Fruit fly (Drosophila melanogaster) whole organism, pupa: ENCODE results near the gene CG33337.

Experiments used
- CG12605 ChIP-seq: fragments of 200-800 bp; sonication (Bioruptor generic); IDR thresholded peaks from 2 replicates; pipeline ENCODE4 v1.3.6; 2022; ENCODE audit warnings: missing biosample characterization, missing genetic modification characterization
- CG15710 ChIP-seq: fragments of 200-800 bp; sonication (Bioruptor generic); optimal IDR thresholded peaks from 2 replicates; lab custom pipeline; 2018; ENCODE audit warnings: missing biosample characterization, mild to moderate bottlenecking, missing genetic modification characterization, moderate library complexity
- CG34367 ChIP-seq: fragments of 200-800 bp; sonication (Bioruptor generic); optimal IDR thresholded peaks from 2 replicates; lab custom pipeline; 2018; ENCODE audit warnings: missing biosample characterization, mild to moderate bottlenecking, missing genetic modification characterization
- CG4496 ChIP-seq: fragments of 200-800 bp; sonication (Bioruptor generic); IDR thresholded peaks from 3 replicates; pipeline ENCODE4 v1.3.6; 2022; ENCODE audit warnings: missing biosample characterization, missing genetic modification characterization
- CG8301 ChIP-seq: fragments of 200-800 bp; sonication (Bioruptor generic); optimal IDR thresholded peaks from 2 replicates; lab custom pipeline; 2018; ENCODE audit warnings: missing biosample characterization, mild to moderate bottlenecking, missing genetic modification characterization
- D1 ChIP-seq: fragments of 200-800 bp; sonication (Bioruptor generic); optimal IDR thresholded peaks from 2 replicates; lab custom pipeline; 2018; ENCODE audit warnings: missing biosample characterization, mild to moderate bottlenecking, missing genetic modification characterization, moderate library complexity
- EcR ChIP-seq: fragments of 200-800 bp; sonication (Bioruptor generic); optimal IDR thresholded peaks from 3 replicates; lab custom pipeline; 2019; ENCODE audit warnings: missing biosample characterization, missing genetic modification characterization, mild to moderate bottlenecking, moderate library complexity, missing genetic modification reagents
- Pif1A ChIP-seq: fragments of 200-800 bp; sonication (Bioruptor generic); optimal IDR thresholded peaks from 3 replicates; lab custom pipeline; 2016; ENCODE audit warnings: missing biosample characterization, missing genetic modification characterization
- Pif1B ChIP-seq: fragments of 200-800 bp; sonication (Bioruptor generic); optimal IDR thresholded peaks from 3 replicates; lab custom pipeline; 2016; ENCODE audit warnings: missing biosample characterization, missing genetic modification characterization
- Snoo ChIP-seq: fragments of 200-800 bp; sonication (Bioruptor generic); optimal IDR thresholded peaks from 3 replicates; lab custom pipeline; 2017; ENCODE audit warnings: missing biosample characterization, mild to moderate bottlenecking, missing genetic modification characterization, inconsistent platforms
- fd96Ca ChIP-seq: fragments of 200-800 bp; sonication (Bioruptor generic); IDR thresholded peaks from 3 replicates; pipeline ENCODE4 v1.3.6; 2022; ENCODE audit warnings: missing biosample characterization, missing genetic modification characterization
- gl ChIP-seq: fragments of 200-800 bp; sonication (Bioruptor generic); optimal IDR thresholded peaks from 2 replicates; lab custom pipeline; 2018; ENCODE audit warnings: missing biosample characterization, mild to moderate bottlenecking, missing genetic modification characterization

- TF ChIP-seq gl (no peak), Pif1B (GFP tag; lab: Kevin White, UChicago) (no peak), CG12605 (GFP tag; lab: Robert Waterston, UW) (no peak), D1 (no peak), Pif1A (GFP tag; lab: Kevin White, UChicago) (no peak), Snoo (tag; lab: Kevin White, UChicago) (no peak), CG15710 (no peak), fd96Ca (GFP tag; lab: Robert Waterston, UW) (no peak), CG34367 (no peak), CG8301 (tag; lab: Kevin White, UChicago) (no peak), EcR (GFP tag; lab: Kevin White, UChicago) (peak; percentile 92), CG4496 (GFP tag; lab: Robert Waterston, UW) (0 out of 3 replicates have a peak, but pooled peaks have one; percentile 55)
Observed at dm6 chr3R:23601346-23601817, 8.8 kb upstream of the CG33337 start.
